Worm (Caenorhabditis elegans) whole organism, young adult: ENCODE results near the gene ced-3.

Experiments used
- F55B11.4 ChIP-seq: sonication (generic microtip); optimal IDR thresholded peaks from 2 replicates; lab custom pipeline; 2016; ENCODE audit warnings: missing compliant biosample characterization, missing genetic modification characterization, borderline replicate concordance; ENCODE audit not compliant: insufficient read depth
- Y79H2A.3 ChIP-seq: fragments of 200-800 bp; sonication (Bioruptor generic); conservative IDR thresholded peaks from 2 replicates; pipeline ENCODE4 v1.3.6; 2022; ENCODE audit warnings: missing genetic modification reagents, missing genetic modification characterization, missing compliant biosample characterization
- Y95B8A.8 ChIP-seq: fragments of 200-800 bp; sonication (Bioruptor generic); IDR thresholded peaks from 2 replicates; pipeline ENCODE4 v1.3.6; 2022; ENCODE audit warnings: missing genetic modification reagents, missing genetic modification characterization, missing compliant biosample characterization
- ama-1 ChIP-seq, 3 experiments: fragments of 150-350 bp in 1 of 3; sonication (generic microtip) in 2 of 3; optimal IDR thresholded peaks; 2 replicates each; lab custom pipeline; 2014 to 2018; ENCODE audit warnings: missing biosample characterization in 2 of 3, missing genetic modification characterization in 2 of 3, missing genetic modification reagents in 2 of 3
- attf-6 ChIP-seq: fragments of 200-800 bp; sonication (Bioruptor generic); IDR thresholded peaks from 2 replicates; pipeline ENCODE4 v1.3.6; 2022; ENCODE audit warnings: missing genetic modification reagents, missing genetic modification characterization, missing compliant biosample characterization
- him-1 ChIP-seq: sonication (generic microtip); optimal IDR thresholded peaks from 2 replicates; lab custom pipeline; 2016; ENCODE audit warnings: missing genotype, missing genetic modification reagents, missing genetic modification characterization, missing compliant biosample characterization
- lin-26 ChIP-seq: fragments of 200-800 bp; sonication (Bioruptor generic); IDR thresholded peaks from 2 replicates; pipeline ENCODE4 v1.3.6; 2022; ENCODE audit warnings: missing genetic modification reagents, missing genetic modification characterization, missing compliant biosample characterization
- madf-10 ChIP-seq: sonication (generic microtip); optimal IDR thresholded peaks from 2 replicates; lab custom pipeline; 2016; ENCODE audit warnings: mild to moderate bottlenecking, missing genetic modification characterization, missing compliant biosample characterization
- nhr-80 ChIP-seq: sonication (generic microtip); optimal IDR thresholded peaks from 2 replicates; lab custom pipeline; 2016; ENCODE audit warnings: missing genetic modification characterization, missing compliant biosample characterization
- pbrm-1 ChIP-seq: fragments of 200-800 bp; sonication (Bioruptor generic); IDR thresholded peaks from 2 replicates; pipeline ENCODE4 v1.3.6; 2022; ENCODE audit warnings: missing genetic modification reagents, missing genetic modification characterization, missing compliant biosample characterization
- rec-8 ChIP-seq, 2 experiments: sonication (generic microtip); optimal IDR thresholded peaks; 2 replicates each; lab custom pipeline; 2016; ENCODE audit warnings: mild to moderate bottlenecking in 2 of 2, missing genetic modification characterization in 2 of 2, missing genetic modification reagents in 2 of 2, missing genotype in 2 of 2, missing biosample characterization in 1 of 2, missing compliant biosample characterization in 1 of 2, moderate library complexity in 1 of 2
- unc-62 ChIP-seq: fragments of 150-350 bp; optimal IDR thresholded peaks from 2 replicates; lab custom pipeline; 2014; ENCODE audit warnings: missing biosample characterization, missing genetic modification reagents, missing genetic modification characterization

DNA sequence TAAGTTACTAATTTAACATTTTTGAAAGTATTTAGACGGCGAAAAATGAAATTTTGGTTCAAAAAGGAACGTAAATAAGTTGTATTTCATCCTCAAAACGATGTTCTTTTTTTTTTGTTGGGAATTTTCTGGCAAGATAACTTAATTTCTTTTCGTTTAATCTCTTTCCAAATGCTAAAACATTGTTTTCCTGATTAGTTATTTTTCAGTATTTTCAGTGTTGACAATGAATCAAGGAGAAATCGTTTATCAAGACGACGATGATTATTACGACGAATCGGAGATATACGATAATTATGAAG lies 36.9 kb upstream of the ced-3 start, which contains the start of gene lin-54:
- TF ChIP-seq him-1 (no peak), madf-10 (no peak), ama-1 (optimal IDR thresholded peaks at IDR 0.05; lab: Kevin White, UChicago) (no peak), ama-1 (GFP tag; optimal IDR thresholded peaks at IDR 0.05; lab: Kevin White, UChicago) (no peak), unc-62 (GFP tag; lab: Kevin White, UChicago) (no peak), nhr-80 (no peak), F55B11.4 (no peak), pbrm-1 (no peak), rec-8 (tag; optimal IDR thresholded peaks at IDR 0.05; lab: Kevin White, UChicago) (no peak), attf-6 (GFP tag; lab: Robert Waterston, UW) (no peak), Y79H2A.3 (no peak), lin-26 (GFP tag; lab: Robert Waterston, UW) (no peak), Y95B8A.8 (no peak)
